Fruit fly (Drosophila melanogaster) whole organism, embryonic: ENCODE results near the gene Rpp14b.
A peak's percentile ranks its signal among the peaks of the same experiment; 100 is the strongest.

Experiments
- CG10431 ChIP-seq: fragments of 200-800 bp; sonication (Bioruptor generic); optimal IDR thresholded peaks from 3 replicates; lab custom pipeline; 2018; ENCODE audit warnings: missing biosample characterization, mild to moderate bottlenecking, missing genetic modification characterization
- CG11504 ChIP-seq: fragments of 200-800 bp; sonication (Bioruptor generic); optimal IDR thresholded peaks from 3 replicates; lab custom pipeline; 2019; ENCODE audit warnings: missing biosample characterization, mild to moderate bottlenecking, missing genetic modification characterization, moderate library complexity
- CG13123 ChIP-seq: fragments of 200-800 bp; sonication (Bioruptor generic); optimal IDR thresholded peaks from 2 replicates; lab custom pipeline; 2016; ENCODE audit warnings: missing biosample characterization, missing genetic modification characterization
- CG14441 ChIP-seq: fragments of 200-800 bp; sonication (Bioruptor generic); IDR thresholded peaks from 2 replicates; pipeline ENCODE4 v1.3.6; 2022; ENCODE audit warnings: missing biosample characterization, missing genetic modification characterization
- CG15269 ChIP-seq: fragments of 200-800 bp; sonication (Bioruptor generic); optimal IDR thresholded peaks from 2 replicates; lab custom pipeline; 2018; ENCODE audit warnings: missing biosample characterization, mild to moderate bottlenecking, missing genetic modification characterization, moderate library complexity
- CG1529 ChIP-seq: fragments of 200-800 bp; sonication (Bioruptor generic); optimal IDR thresholded peaks from 3 replicates; lab custom pipeline; 2018; ENCODE audit warnings: missing biosample characterization, missing genetic modification characterization
- CG17568 ChIP-seq: fragments of 200-800 bp; sonication (Bioruptor generic); optimal IDR thresholded peaks from 2 replicates; lab custom pipeline; 2018; ENCODE audit warnings: missing biosample characterization, mild to moderate bottlenecking, missing genetic modification characterization, moderate library complexity
- CG17612 ChIP-seq: fragments of 200-800 bp; sonication (Bioruptor generic); IDR thresholded peaks from 2 replicates; pipeline ENCODE4 v1.3.6; 2022; ENCODE audit warnings: missing biosample characterization, missing genetic modification characterization
- CG18011 ChIP-seq: fragments of 200-800 bp; sonication (Bioruptor generic); optimal IDR thresholded peaks from 2 replicates; lab custom pipeline; 2017; ENCODE audit warnings: missing biosample characterization, missing genetic modification characterization, mild to moderate bottlenecking, moderate library complexity, missing genotype
- CG2129 ChIP-seq: fragments of 200-800 bp; sonication (Bioruptor generic); IDR thresholded peaks from 2 replicates; pipeline ENCODE4 v1.3.6; 2022; ENCODE audit warnings: missing biosample characterization, missing genetic modification characterization; ENCODE audit not compliant: partially characterized antibody
- CG32767 ChIP-seq: fragments of 200-800 bp; sonication (Bioruptor generic); IDR thresholded peaks from 2 replicates; pipeline ENCODE4 v1.3.6; 2022; ENCODE audit warnings: missing biosample characterization, missing genetic modification characterization
- CG32772 ChIP-seq: fragments of 200-800 bp; sonication (Bioruptor generic); IDR thresholded peaks from 2 replicates; pipeline ENCODE4 v1.3.6; 2022; ENCODE audit warnings: missing biosample characterization, missing genetic modification characterization
- CG3838 ChIP-seq: fragments of 200-800 bp; sonication (Bioruptor generic); optimal IDR thresholded peaks from 3 replicates; lab custom pipeline; 2016; ENCODE audit warnings: missing biosample characterization, missing genetic modification characterization
- CG4282 ChIP-seq: fragments of 200-800 bp; sonication (Bioruptor generic); optimal IDR thresholded peaks from 2 replicates; lab custom pipeline; 2016; ENCODE audit warnings: missing biosample characterization, missing genetic modification characterization
- CG7745 ChIP-seq: fragments of 200-800 bp; sonication (Bioruptor generic); optimal IDR thresholded peaks from 2 replicates; lab custom pipeline; 2018; ENCODE audit warnings: missing biosample characterization, mild to moderate bottlenecking, missing genetic modification characterization, moderate library complexity
- CG9609 ChIP-seq: fragments of 200-800 bp; sonication (Bioruptor generic); optimal IDR thresholded peaks from 3 replicates; lab custom pipeline; 2016; ENCODE audit warnings: missing biosample characterization, missing genetic modification characterization
- CG9727 ChIP-seq: fragments of 200-800 bp; sonication (Bioruptor generic); optimal IDR thresholded peaks from 3 replicates; lab custom pipeline; 2017; ENCODE audit warnings: missing biosample characterization, mild to moderate bottlenecking, missing genetic modification characterization
- CTCF ChIP-seq: fragments of 200-800 bp; sonication (Bioruptor generic); optimal IDR thresholded peaks from 2 replicates; lab custom pipeline; 2017; ENCODE audit warnings: missing biosample characterization, mild to moderate bottlenecking, missing genetic modification characterization, moderate library complexity
- CrebB ChIP-seq: fragments of 200-800 bp; sonication (Bioruptor generic); optimal IDR thresholded peaks from 3 replicates; lab custom pipeline; 2018; ENCODE audit warnings: missing biosample characterization, mild to moderate bottlenecking, missing genetic modification characterization
- Dek ChIP-seq: fragments of 200-800 bp; sonication (Bioruptor generic); optimal IDR thresholded peaks from 3 replicates; lab custom pipeline; 2019; ENCODE audit warnings: missing biosample characterization, mild to moderate bottlenecking, missing genetic modification characterization, moderate library complexity
- Dref ChIP-seq: fragments of 200-800 bp; sonication (Bioruptor generic); IDR thresholded peaks from 2 replicates; pipeline ENCODE4 v1.3.6; 2022; ENCODE audit warnings: missing biosample characterization, missing genetic modification characterization
- E2f2 ChIP-seq: fragments of 200-800 bp; sonication (Bioruptor generic); IDR thresholded peaks from 2 replicates; pipeline ENCODE4 v1.3.6; 2022; ENCODE audit warnings: missing biosample characterization, missing genetic modification characterization
- Hand ChIP-seq: fragments of 200-800 bp; sonication (Bioruptor generic); optimal IDR thresholded peaks from 2 replicates; lab custom pipeline; 2017; ENCODE audit warnings: mild to moderate bottlenecking, missing biosample characterization, missing genetic modification reagents, missing genetic modification characterization
- Hmr ChIP-seq: fragments of 200-800 bp; sonication (Bioruptor generic); optimal IDR thresholded peaks from 3 replicates; lab custom pipeline; 2017; ENCODE audit warnings: mild to moderate bottlenecking, missing biosample characterization, missing genetic modification reagents, missing genetic modification characterization
- Hr51 ChIP-seq, 2 experiments: fragments of 200-800 bp; sonication (Bioruptor generic); optimal IDR thresholded peaks; 2 replicates in 1 of 2; 3 replicates in 1 of 2; lab custom pipeline; 2016 to 2018; ENCODE audit warnings: missing biosample characterization in 2 of 2, missing genetic modification characterization in 2 of 2, mild to moderate bottlenecking in 1 of 2, moderate library complexity in 1 of 2
- Hsf ChIP-seq: fragments of 200-800 bp; sonication (Bioruptor generic); optimal IDR thresholded peaks from 3 replicates; lab custom pipeline; 2016; ENCODE audit warnings: missing biosample characterization, missing genetic modification characterization
- Mes4 ChIP-seq: fragments of 200-800 bp; sonication (Bioruptor generic); optimal IDR thresholded peaks from 2 replicates; lab custom pipeline; 2016; ENCODE audit warnings: missing biosample characterization, missing genetic modification characterization
- NC2α ChIP-seq: fragments of 200-800 bp; sonication (Bioruptor generic); optimal IDR thresholded peaks from 2 replicates; lab custom pipeline; 2016; ENCODE audit warnings: missing biosample characterization, missing genetic modification characterization
- Ptx1 ChIP-seq: fragments of 200-800 bp; sonication (Bioruptor generic); IDR thresholded peaks from 2 replicates; pipeline ENCODE4 v1.3.6; 2022; ENCODE audit warnings: missing biosample characterization, missing genetic modification characterization
- Sox102F ChIP-seq: fragments of 200-800 bp; sonication (Bioruptor generic); optimal IDR thresholded peaks from 2 replicates; lab custom pipeline; 2018; ENCODE audit warnings: missing biosample characterization, mild to moderate bottlenecking, missing genetic modification characterization, moderate library complexity
- Ssrp ChIP-seq: fragments of 200-800 bp; sonication (Bioruptor generic); optimal IDR thresholded peaks from 2 replicates; lab custom pipeline; 2018; ENCODE audit warnings: missing biosample characterization, mild to moderate bottlenecking, missing genetic modification characterization, moderate library complexity
- TFAM ChIP-seq: fragments of 200-800 bp; sonication (Bioruptor generic); optimal IDR thresholded peaks from 2 replicates; lab custom pipeline; 2017; ENCODE audit warnings: missing biosample characterization, missing genetic modification characterization, inconsistent platforms
- Xbp1 ChIP-seq: fragments of 200-800 bp; sonication (Bioruptor generic); optimal IDR thresholded peaks from 3 replicates; lab custom pipeline; 2016; ENCODE audit warnings: missing biosample characterization, mild to moderate bottlenecking, missing genetic modification characterization
- az2 ChIP-seq: fragments of 200-800 bp; sonication (Bioruptor generic); optimal IDR thresholded peaks from 3 replicates; lab custom pipeline; 2016; ENCODE audit warnings: missing biosample characterization, missing genetic modification characterization
- bab2 ChIP-seq: fragments of 200-800 bp; sonication (Bioruptor generic); optimal IDR thresholded peaks from 2 replicates; lab custom pipeline; 2016; ENCODE audit warnings: missing biosample characterization, missing genetic modification characterization
- cas ChIP-seq: fragments of 200-800 bp; sonication (Bioruptor generic); IDR thresholded peaks from 2 replicates; pipeline ENCODE4 v1.3.6; 2022; ENCODE audit warnings: missing biosample characterization, missing genetic modification characterization
- ci ChIP-seq: fragments of 200-800 bp; sonication (Bioruptor generic); IDR thresholded peaks from 3 replicates; pipeline ENCODE4 v1.3.6; 2022; ENCODE audit warnings: missing biosample characterization, missing genetic modification characterization
- da ChIP-seq: fragments of 200-800 bp; sonication (Bioruptor generic); optimal IDR thresholded peaks from 2 replicates; lab custom pipeline; 2016; ENCODE audit warnings: missing biosample characterization, missing genetic modification characterization
- dmrt99B ChIP-seq: fragments of 200-800 bp; sonication (Bioruptor generic); optimal IDR thresholded peaks from 2 replicates; lab custom pipeline; 2018; ENCODE audit warnings: missing biosample characterization, mild to moderate bottlenecking, missing genetic modification characterization, moderate library complexity
- eve ChIP-seq, 2 experiments: fragments of >200 bp; optimal IDR thresholded peaks; 2 replicates each; lab custom pipeline; 2017; ENCODE audit warnings: missing biosample characterization in 2 of 2, missing genetic modification characterization in 2 of 2
- fd3F ChIP-seq: fragments of 200-800 bp; sonication (Bioruptor generic); optimal IDR thresholded peaks from 2 replicates; lab custom pipeline; 2018; ENCODE audit warnings: missing biosample characterization, mild to moderate bottlenecking, missing genetic modification characterization, moderate library complexity
- gce ChIP-seq: fragments of 200-800 bp; sonication (Bioruptor generic); IDR thresholded peaks from 3 replicates; pipeline ENCODE4 v1.3.6; 2022; ENCODE audit warnings: missing biosample characterization, missing genetic modification characterization
- gro ChIP-seq: fragments of 200-800 bp; sonication (Bioruptor generic); optimal IDR thresholded peaks from 2 replicates; lab custom pipeline; 2016; ENCODE audit warnings: missing biosample characterization, missing genetic modification characterization
- ind ChIP-seq: fragments of 200-800 bp; sonication (Bioruptor generic); optimal IDR thresholded peaks from 3 replicates; lab custom pipeline; 2016; ENCODE audit warnings: missing biosample characterization, missing genetic modification characterization
- kni ChIP-seq: fragments of 200-800 bp; sonication (Bioruptor generic); optimal IDR thresholded peaks from 3 replicates; lab custom pipeline; 2017; ENCODE audit warnings: mild to moderate bottlenecking, missing biosample characterization, missing genetic modification reagents, missing genetic modification characterization
- nmo ChIP-seq: fragments of 200-800 bp; sonication (Bioruptor generic); optimal IDR thresholded peaks from 2 replicates; lab custom pipeline; 2018; ENCODE audit warnings: missing biosample characterization, mild to moderate bottlenecking, missing genetic modification characterization, moderate library complexity
- odd ChIP-seq: fragments of 200-800 bp; sonication (Bioruptor generic); optimal IDR thresholded peaks from 2 replicates; lab custom pipeline; 2017; ENCODE audit warnings: missing biosample characterization, mild to moderate bottlenecking, missing genetic modification characterization
- pb ChIP-seq: fragments of 200-800 bp; sonication (Bioruptor generic); optimal IDR thresholded peaks from 3 replicates; lab custom pipeline; 2016; ENCODE audit warnings: missing biosample characterization, missing genetic modification characterization
- scrt ChIP-seq: fragments of 200-800 bp; sonication (Bioruptor generic); optimal IDR thresholded peaks from 2 replicates; lab custom pipeline; 2018; ENCODE audit warnings: missing biosample characterization, mild to moderate bottlenecking, missing genetic modification characterization, moderate library complexity
- slbo ChIP-seq: fragments of 200-800 bp; sonication (Bioruptor generic); IDR thresholded peaks from 2 replicates; pipeline ENCODE4 v1.3.6; 2022; ENCODE audit warnings: missing biosample characterization, missing genetic modification characterization
- sqz ChIP-seq: fragments of 200-800 bp; sonication (Bioruptor generic); optimal IDR thresholded peaks from 3 replicates; lab custom pipeline; 2018; ENCODE audit warnings: missing biosample characterization, mild to moderate bottlenecking, missing genetic modification characterization
- vnd ChIP-seq: fragments of 200-800 bp; sonication (Bioruptor generic); IDR thresholded peaks from 3 replicates; pipeline ENCODE4 v1.3.6; 2022; ENCODE audit warnings: missing biosample characterization, missing genetic modification characterization; ENCODE audit not compliant: partially characterized antibody
- zfh2 ChIP-seq: fragments of 200-800 bp; sonication (Bioruptor generic); optimal IDR thresholded peaks from 2 replicates; lab custom pipeline; 2016; ENCODE audit warnings: missing biosample characterization, missing genetic modification characterization

Gene Rpp14b

DNA sequence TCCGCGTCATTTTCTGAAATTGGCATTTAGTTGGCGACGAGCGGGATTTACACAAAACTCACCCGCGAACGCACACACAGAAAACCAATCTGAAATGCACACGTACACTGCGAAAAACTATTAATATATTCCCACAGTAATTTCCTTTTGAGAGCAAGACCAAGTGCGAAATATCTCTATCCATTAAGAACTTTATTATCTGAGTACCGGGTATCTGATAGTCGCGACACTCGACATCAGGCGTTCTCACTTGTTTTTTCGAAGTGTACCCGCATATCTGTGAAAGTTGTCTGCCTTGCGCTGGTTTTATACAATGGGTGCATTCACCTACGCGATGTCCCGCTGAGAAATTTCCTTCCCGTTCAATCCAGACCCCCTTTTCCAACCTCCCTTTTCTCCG, 20.3 kb downstream of the Rpp14b start (continued):
- TF ChIP-seq CG32772 (GFP tag; lab: Robert Waterston, UW) = no peak
- TF ChIP-seq CG9609 = no peak
- TF ChIP-seq CG17568 (GFP tag; lab: Kevin White, UChicago) = no peak
- no peak for TF ChIP-seq NC2α (GFP tag; lab: Kevin White, UChicago)
- no peak for TF ChIP-seq sqz (GFP tag; lab: Kevin White, UChicago)
- no peak for TF ChIP-seq kni (GFP tag; lab: Kevin White, UChicago)
- TF ChIP-seq CG4282 (GFP tag; lab: Kevin White, UChicago) = no peak
- TF ChIP-seq Mes4 (GFP tag; lab: Kevin White, UChicago) = no peak
- no peak for TF ChIP-seq fd3F (GFP tag; lab: Kevin White, UChicago)
- TF ChIP-seq CG1529 (GFP tag; lab: Kevin White, UChicago) = no peak
- no peak for TF ChIP-seq pb
- no peak for TF ChIP-seq CG13123
- no peak for TF ChIP-seq cas (GFP tag; lab: Robert Waterston, UW)
- TF ChIP-seq vnd (GFP tag; lab: Robert Waterston, UW) = peak; percentile 16; the same call in 1 of the 3 replicates
- TF ChIP-seq Dref (GFP tag; lab: Robert Waterston, UW) = no peak
- no peak for TF ChIP-seq gce (GFP tag; lab: Robert Waterston, UW)
- TF ChIP-seq Hmr (GFP tag; lab: Kevin White, UChicago) = no peak
- TF ChIP-seq Hand (GFP tag; lab: Kevin White, UChicago) = no peak
- TF ChIP-seq gro = no peak
- TF ChIP-seq TFAM (GFP tag; lab: Kevin White, UChicago) = no peak
- TF ChIP-seq Hsf (GFP tag; lab: Kevin White, UChicago) = peak; percentile 22
- no peak for TF ChIP-seq Dek
- TF ChIP-seq da = no peak
- TF ChIP-seq CG17612 = no peak
- TF ChIP-seq bab2 = no peak
- no peak for TF ChIP-seq CG18011
- no peak for TF ChIP-seq odd
- TF ChIP-seq ind (GFP tag; lab: Kevin White, UChicago) = no peak
- TF ChIP-seq CG7745 = no peak
- TF ChIP-seq CrebB = no peak
- no peak for TF ChIP-seq CG10431 (GFP tag; lab: Kevin White, UChicago)
- TF ChIP-seq scrt (GFP tag; lab: Kevin White, UChicago) = no peak
- TF ChIP-seq, all 482 proteins: peak for 55

DNA sequence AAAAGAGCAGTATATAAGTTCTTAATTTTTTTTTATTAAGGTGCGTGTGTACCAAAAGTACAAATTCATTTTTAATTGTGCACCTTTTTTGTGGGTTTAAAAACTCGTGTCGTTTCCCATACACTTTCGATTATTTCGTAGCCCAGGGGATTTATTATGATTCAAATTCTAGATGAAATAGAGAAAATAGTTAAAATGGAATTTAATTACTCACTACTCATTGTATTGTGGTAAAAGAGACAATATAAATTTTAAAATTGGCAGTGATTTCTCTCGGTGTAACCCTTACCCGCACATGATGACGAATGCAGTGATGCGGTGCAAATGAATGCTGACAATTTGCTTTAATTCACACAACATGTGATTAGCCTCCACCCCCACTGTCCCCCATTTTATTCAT, 27.5 kb downstream of the Rpp14b start:
- peak; percentile 37; the same call in 1 of the 2 replicates for TF ChIP-seq Ptx1 (GFP tag; lab: Robert Waterston, UW)
- TF ChIP-seq CG2129 = no peak
- no peak for TF ChIP-seq CG9727
- TF ChIP-seq CG32767 (GFP tag; lab: Robert Waterston, UW) = no peak
- TF ChIP-seq eve (GFP tag; optimal IDR thresholded peaks at IDR 0.05; lab: Kevin White, UChicago) = no peak
- TF ChIP-seq E2f2 (GFP tag; lab: Robert Waterston, UW) = peak; percentile 8; the same call in 1 of the 2 replicates
- TF ChIP-seq Xbp1 (GFP tag; lab: Kevin White, UChicago) = peak; percentile 15
- TF ChIP-seq Hr51 (GFP tag; optimal IDR thresholded peaks at IDR 0.05; lab: Kevin White, UChicago) = peak in 1 of 2 experiments; percentile 44
- TF ChIP-seq CG32772 (GFP tag; lab: Robert Waterston, UW) = 0 out of 2 replicates have a peak, but pooled peaks have one; percentile 21
- TF ChIP-seq ci (GFP tag; lab: Robert Waterston, UW) = peak; percentile 41; the same call in 1 of the 3 replicates
- TF ChIP-seq Sox102F = peak; percentile 33
- TF ChIP-seq CG15269 = peak; percentile 19
- peak; percentile 5 for TF ChIP-seq az2 (GFP tag; lab: Kevin White, UChicago)
- peak; percentile 3 for TF ChIP-seq nmo (GFP tag; lab: Kevin White, UChicago)
- peak; percentile 46 for TF ChIP-seq CG11504 (tag; lab: Kevin White, UChicago)
- no peak for TF ChIP-seq CTCF
- no peak for TF ChIP-seq CG3838
- peak; percentile 20 for TF ChIP-seq Ssrp (tag; lab: Kevin White, UChicago)
- TF ChIP-seq CG14441 = peak; percentile 33
- no peak for TF ChIP-seq zfh2 (GFP tag; lab: Kevin White, UChicago)
- TF ChIP-seq dmrt99B = peak; percentile 33
- TF ChIP-seq slbo = peak; percentile 38; the same call in 1 of the 2 replicates
